Fruit fly (Drosophila melanogaster) whole organism, wandering third instar larva: ENCODE measurements around the gene CG12118.

Experiments
- GATAd ChIP-seq: sonication (Bioruptor generic); optimal IDR thresholded peaks from 2 replicates; lab custom pipeline; 2016; ENCODE audit warnings: missing biosample characterization, missing genetic modification characterization
- Hr83 ChIP-seq: fragments of 200-300 bp; sonication (Bioruptor generic); optimal IDR thresholded peaks from 2 replicates; lab custom pipeline; 2016; ENCODE audit warnings: missing biosample characterization, mild to moderate bottlenecking, missing genetic modification characterization, moderate library complexity; ENCODE audit not compliant: poor library complexity, severe bottlenecking
- lola ChIP-seq: fragments of >200 bp; optimal IDR thresholded peaks from 2 replicates; lab custom pipeline; 2017; ENCODE audit warnings: missing biosample characterization, missing genetic modification characterization
- pan ChIP-seq: fragments of >200 bp; optimal IDR thresholded peaks from 2 replicates; lab custom pipeline; 2017
- psq ChIP-seq: fragments of 200-800 bp; sonication (Bioruptor generic); optimal IDR thresholded peaks from 3 replicates; lab custom pipeline; 2017; ENCODE audit warnings: missing biosample characterization, mild to moderate bottlenecking, missing genetic modification characterization, moderate library complexity
- usp ChIP-seq: fragments of >200 bp; optimal IDR thresholded peaks from 2 replicates; lab custom pipeline; 2017; ENCODE audit warnings: missing biosample characterization, missing genetic modification characterization
- woc ChIP-seq: sonication (Bioruptor generic); optimal IDR thresholded peaks from 2 replicates; lab custom pipeline; 2016; ENCODE audit warnings: missing biosample characterization, mild to moderate bottlenecking, missing genetic modification characterization

- TF ChIP-seq GATAd (GFP tag; lab: Kevin White, UChicago) (no peak), psq (no peak), pan (no peak), lola (GFP tag; lab: Kevin White, UChicago) (no peak), woc (no peak), Hr83 (GFP tag; lab: Kevin White, UChicago) (no peak), usp (GFP tag; lab: Kevin White, UChicago) (no peak)
Observed at dm6 chrX:9210787-9211186, 14.6 kb upstream of the CG12118 start, which contains the start of gene SmydA-9.
